Worm (Caenorhabditis elegans): ENCODE measurements around the gene fbxc-31.

fbxc-31 gene

ce11 chrII:911680-912079 lies at the start of gene fbxc-31:
Gene fbxc-31, plus strand, starts transcription at chrII:911980.
- no peak for TF ChIP-seq unc-62 (GFP tag; optimal IDR thresholded peaks at IDR 0.05)

ce11 chrII:866801-867200 lies 45.0 kb upstream of the fbxc-31 start, which contains the start of gene Y46B2A.3:
Gene Y46B2A.3, minus strand, starts transcription at chrII:866901.
- no peak for TF ChIP-seq unc-62 (GFP tag; optimal IDR thresholded peaks at IDR 0.05)

ce11 chrII:868240-868864 lies 43.4 kb upstream of the fbxc-31 start, which contains the start of gene fbxc-51:
Gene fbxc-51, plus strand, starts transcription at chrII:868814.
- no peak for TF ChIP-seq unc-62 (GFP tag; optimal IDR thresholded peaks at IDR 0.05)

- TF ChIP-seq unc-62 (GFP tag; optimal IDR thresholded peaks at IDR 0.05) = no peak
Measured at ce11 chrII:869316-869715, 42.5 kb upstream of the fbxc-31 start.

ce11 chrII:872993-873787 lies 38.6 kb upstream of the fbxc-31 start, which contains the start of gene alg-2:
Gene alg-2, plus strand, starts transcription at chrII:873212.
- TF ChIP-seq unc-62 (GFP tag; optimal IDR thresholded peaks at IDR 0.05) = no peak

- TF ChIP-seq unc-62 (GFP tag; optimal IDR thresholded peaks at IDR 0.05) = no peak
Measured at ce11 chrII:875739-876138, 36.0 kb upstream of the fbxc-31 start.

ce11 chrII:880666-881226 lies 31.0 kb upstream of the fbxc-31 start:
- no peak for TF ChIP-seq unc-62 (GFP tag; optimal IDR thresholded peaks at IDR 0.05)

ce11 chrII:884204-884603 lies 27.6 kb upstream of the fbxc-31 start:
- no peak for TF ChIP-seq unc-62 (GFP tag; optimal IDR thresholded peaks at IDR 0.05)

- TF ChIP-seq unc-62 (GFP tag; optimal IDR thresholded peaks at IDR 0.05) = no peak
Measured at ce11 chrII:888024-888423, 23.8 kb upstream of the fbxc-31 start, which contains the start of gene T07D3.4. Gene T07D3.4, plus strand, starts transcription at chrII:888309.

- no peak for TF ChIP-seq unc-62 (GFP tag; optimal IDR thresholded peaks at IDR 0.05)
Measured at ce11 chrII:900720-901332, 11.0 kb upstream of the fbxc-31 start, which contains the start of gene T07D3.9. Gene T07D3.9, minus strand, starts transcription at chrII:900913.

- TF ChIP-seq unc-62 (GFP tag; optimal IDR thresholded peaks at IDR 0.05) = no peak
Measured at ce11 chrII:901632-902031, 10.1 kb upstream of the fbxc-31 start, which contains the start of gene T07D3.2. Gene T07D3.2, plus strand, starts transcription at chrII:901932.

- no peak for TF ChIP-seq unc-62 (GFP tag; optimal IDR thresholded peaks at IDR 0.05)
Measured at ce11 chrII:905335-905734, 6.4 kb upstream of the fbxc-31 start.

- TF ChIP-seq unc-62 (GFP tag; optimal IDR thresholded peaks at IDR 0.05) = no peak
Measured at ce11 chrII:909554-909953, 2.2 kb upstream of the fbxc-31 start, which contains the start of the genes fbxc-24 and fbxc-27. Gene fbxc-24, minus strand, starts transcription at chrII:909654. Gene fbxc-27, plus strand, starts transcription at chrII:909769.

ce11 chrII:913222-913722 lies 1.5 kb downstream of the fbxc-31 start, which contains the start of gene fbxc-33:
Gene fbxc-33, plus strand, starts transcription at chrII:913672.
- no peak for TF ChIP-seq unc-62 (GFP tag; optimal IDR thresholded peaks at IDR 0.05)

- TF ChIP-seq unc-62 (GFP tag; optimal IDR thresholded peaks at IDR 0.05) = no peak
Measured at ce11 chrII:915206-915605, 3.4 kb downstream of the fbxc-31 start.

- no peak for TF ChIP-seq unc-62 (GFP tag; optimal IDR thresholded peaks at IDR 0.05)
Measured at ce11 chrII:915780-916179, 4.0 kb downstream of the fbxc-31 start, which contains the start of gene fbxc-29. Gene fbxc-29, plus strand, starts transcription at chrII:916080.
